Worm (Caenorhabditis elegans) whole organism, L2 larva: Measurements from ENCODE around the gene cyp-14A3.

ENCODE experiments used
- R02D3.7 ChIP-seq: fragments of 150-350 bp; optimal IDR thresholded peaks from 2 replicates; lab custom pipeline; 2014; ENCODE audit warnings: missing biosample characterization, missing genetic modification characterization
- blmp-1 ChIP-seq: sonication (generic microtip); optimal IDR thresholded peaks from 2 replicates; lab custom pipeline; 2017; ENCODE audit warnings: missing genetic modification characterization, mild to moderate bottlenecking, missing compliant biosample characterization, antibody characterized with exemption, moderate library complexity; ENCODE audit not compliant: insufficient read depth
- crh-2 ChIP-seq: sonication (generic microtip); optimal IDR thresholded peaks from 2 replicates; lab custom pipeline; 2017; ENCODE audit warnings: missing biosample characterization, missing genetic modification characterization
- lin-11 ChIP-seq: fragments of 150-350 bp; sonication (generic microtip); optimal IDR thresholded peaks from 2 replicates; lab custom pipeline; 2014; ENCODE audit warnings: missing biosample characterization, missing genetic modification characterization, inconsistent platforms, mixed read lengths
- mdl-1 ChIP-seq, 2 experiments: fragments of 150-350 bp in 1 of 2; sonication (generic microtip) in 1 of 2; optimal IDR thresholded peaks; 2 replicates each; lab custom pipeline; 2017; ENCODE audit warnings: missing biosample characterization in 2 of 2, missing genetic modification characterization in 2 of 2
- nhr-23 ChIP-seq: fragments of 150-350 bp; optimal IDR thresholded peaks from 2 replicates; lab custom pipeline; 2014; ENCODE audit warnings: missing biosample characterization, missing genetic modification reagents, missing genetic modification characterization
- sma-3 ChIP-seq: sonication (generic microtip); optimal IDR thresholded peaks from 2 replicates; lab custom pipeline; 2016; ENCODE audit warnings: missing genetic modification reagents, missing genetic modification characterization, missing compliant biosample characterization
- snpc-4 ChIP-seq: fragments of 150-350 bp; optimal IDR thresholded peaks from 2 replicates; lab custom pipeline; 2014; ENCODE audit warnings: missing biosample characterization, missing genetic modification characterization
- unc-55 ChIP-seq: fragments of 150-350 bp; sonication (generic microtip); optimal IDR thresholded peaks from 3 replicates; lab custom pipeline; 2014; ENCODE audit warnings: missing biosample characterization, missing genetic modification reagents, missing genetic modification characterization
- zag-1 ChIP-seq: fragments of 150-350 bp; optimal IDR thresholded peaks from 2 replicates; lab custom pipeline; 2014; ENCODE audit warnings: missing biosample characterization, missing genetic modification characterization
- ztf-4 ChIP-seq: fragments of 150-350 bp; optimal IDR thresholded peaks from 2 replicates; lab custom pipeline; 2014; ENCODE audit warnings: missing biosample characterization, missing genetic modification characterization

cyp-14A3 gene

DNA sequence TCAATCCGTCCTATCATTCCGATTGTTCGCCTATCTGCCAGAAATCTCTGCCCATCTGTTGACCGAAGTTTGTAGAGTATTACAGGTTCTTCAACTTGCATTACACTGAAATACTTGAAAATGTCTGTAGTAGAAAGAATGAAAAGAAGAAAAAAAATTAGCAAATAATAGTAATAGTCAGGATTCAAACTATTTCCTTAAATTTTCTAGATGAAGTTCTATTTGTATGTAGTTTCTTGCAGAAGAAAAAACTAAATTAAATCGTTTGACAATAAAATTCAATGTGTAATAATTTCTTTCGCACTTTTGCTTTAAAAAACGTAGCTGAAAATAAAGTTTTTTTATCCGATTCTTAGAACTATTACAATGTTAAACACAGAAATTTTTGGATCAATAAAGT lies 49.4 kb downstream of the cyp-14A3 start, which contains the start of gene skr-19:
TSS of gene skr-19 (minus strand) at position 101 of the 400 bp plus-strand sequence.
- TF ChIP-seq R02D3.7 (tag; lab: Kevin White, UChicago) (no peak), mdl-1 (tag; optimal IDR thresholded peaks at IDR 0.05; lab: Kevin White, UChicago) (no peak), blmp-1 (no peak), lin-11 (tag; lab: Kevin White, UChicago) (no peak)

DNA sequence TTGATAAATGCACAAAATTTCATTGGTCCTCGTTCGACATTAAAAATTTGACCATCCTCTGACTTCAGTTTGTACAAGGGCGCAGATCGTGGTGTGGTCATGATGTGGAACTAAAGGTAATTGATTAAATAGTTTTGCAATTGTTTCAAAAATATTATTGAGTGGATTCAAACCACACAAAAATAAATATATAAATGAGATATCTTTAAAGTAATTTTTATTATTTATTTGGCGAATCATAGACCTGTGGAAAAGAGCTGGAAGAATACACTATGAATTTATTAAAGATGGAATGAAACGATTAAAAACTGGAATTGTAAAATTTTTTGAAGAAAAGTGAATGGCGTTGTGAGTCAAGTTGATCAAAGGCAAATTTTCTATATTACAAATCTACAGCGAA lies 50.6 kb downstream of the cyp-14A3 start, which contains the start of gene skr-20:
TSS of gene skr-20 (minus strand) at position 101 of the 400 bp plus-strand sequence.
- TF ChIP-seq zag-1 (tag; lab: Kevin White, UChicago) (no peak), crh-2 (tag; lab: Kevin White, UChicago) (no peak), sma-3 (GFP tag; lab: Kevin White, UChicago) (no peak), nhr-23 (tag; lab: Kevin White, UChicago) (no peak), blmp-1 (no peak), unc-55 (GFP tag; lab: Kevin White, UChicago) (no peak), ztf-4 (tag; lab: Kevin White, UChicago) (no peak), snpc-4 (no peak)
